Worm (Caenorhabditis elegans) whole organism, late embryonic: ENCODE measurements around the gene C09G5.14.

Source experiments
- fkh-10 ChIP-seq: fragments of 150-350 bp; optimal IDR thresholded peaks from 2 replicates; lab custom pipeline; 2014; ENCODE audit warnings: missing biosample characterization, missing genetic modification reagents, missing genetic modification characterization
- hlh-30 ChIP-seq: sonication (generic microtip); optimal IDR thresholded peaks from 2 replicates; lab custom pipeline; 2017; ENCODE audit warnings: antibody characterized with exemption, missing genetic modification characterization, missing compliant biosample characterization; ENCODE audit not compliant: insufficient read depth
- mec-3 ChIP-seq: sonication (generic microtip); optimal IDR thresholded peaks from 2 replicates; lab custom pipeline; 2016; ENCODE audit warnings: borderline replicate concordance, missing genetic modification characterization, missing compliant biosample characterization
- nfya-1 ChIP-seq: sonication (generic microtip); optimal IDR thresholded peaks from 2 replicates; lab custom pipeline; 2017; ENCODE audit warnings: missing genetic modification characterization, mild to moderate bottlenecking, missing compliant biosample characterization, antibody characterized with exemption, moderate library complexity
- pag-3 ChIP-seq: sonication (generic microtip); optimal IDR thresholded peaks from 2 replicates; lab custom pipeline; 2016; ENCODE audit warnings: missing compliant biosample characterization, missing genetic modification characterization, borderline replicate concordance
- pha-4 ChIP-seq: fragments of 150-350 bp; optimal IDR thresholded peaks from 2 replicates; lab custom pipeline; 2018; ENCODE audit warnings: missing biosample characterization, missing genetic modification reagents, missing genetic modification characterization
- pros-1 ChIP-seq: fragments of 150-350 bp; optimal IDR thresholded peaks from 2 replicates; lab custom pipeline; 2014; ENCODE audit warnings: missing biosample characterization, missing genetic modification reagents, missing genetic modification characterization
- rnt-1 ChIP-seq: sonication (generic microtip); optimal IDR thresholded peaks from 2 replicates; lab custom pipeline; 2016; ENCODE audit warnings: missing genetic modification characterization, missing compliant biosample characterization
- ztf-16 ChIP-seq: sonication (generic microtip); optimal IDR thresholded peaks from 2 replicates; lab custom pipeline; 2017; ENCODE audit warnings: missing genetic modification characterization, missing compliant biosample characterization

DNA sequence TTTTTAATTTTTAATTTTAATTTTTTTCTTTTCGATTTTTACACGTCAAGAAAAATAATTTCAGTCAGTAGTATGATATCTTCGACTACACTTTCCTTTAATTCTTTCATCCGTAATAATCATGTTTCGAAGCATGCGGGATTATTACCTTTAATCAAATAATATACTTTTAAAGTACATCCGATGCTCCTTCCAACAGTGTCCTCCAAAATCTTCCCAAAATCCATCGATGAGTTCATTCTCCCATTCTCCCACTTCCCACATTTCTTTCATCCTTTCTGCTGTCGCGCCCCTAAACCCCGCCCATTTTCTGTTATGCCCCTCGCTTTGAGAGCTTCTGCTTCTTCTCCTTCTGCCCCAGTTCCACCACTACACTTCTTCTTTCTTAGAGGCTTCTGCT is 28.3 kb downstream of the C09G5.14 start, which contains the start of gene lgc-57:
- no peak for TF ChIP-seq hlh-30 (tag; lab: Kevin White, UChicago)
- TF ChIP-seq mec-3 (tag; lab: Kevin White, UChicago): no peak
- no peak for TF ChIP-seq ztf-16 (tag; lab: Kevin White, UChicago)
- no peak for TF ChIP-seq fkh-10 (GFP tag; lab: Kevin White, UChicago)
- no peak for TF ChIP-seq pha-4 (tag; lab: Kevin White, UChicago)
- TF ChIP-seq rnt-1 (tag; lab: Kevin White, UChicago): no peak
- no peak for TF ChIP-seq pag-3 (tag; lab: Kevin White, UChicago)
- TF ChIP-seq pros-1: no peak
- TF ChIP-seq nfya-1 (tag; lab: Kevin White, UChicago): no peak
